Fruit fly (Drosophila melanogaster): ENCODE data around the gene CG6664.

- peak; percentile 47 for TF ChIP-seq Blimp-1 (GFP tag; optimal IDR thresholded peaks at IDR 0.05)
- peak; percentile 87 for TF ChIP-seq esn (GFP tag; optimal IDR thresholded peaks at IDR 0.05)
- TF ChIP-seq vri (GFP tag; optimal IDR thresholded peaks at IDR 0.05), result peak; percentile 28
- peak; percentile 70 for TF ChIP-seq spab (GFP tag; optimal IDR thresholded peaks at IDR 0.05)
Measured at dm6 chr3L:16975638-16976528, 40.1 kb downstream of the CG6664 start.

Data from whole organism, prepupa.